Worm (Caenorhabditis elegans): ENCODE results near the gene chil-8.

chil-8 gene

ce11 chrII:9845239-9845638 is 27.6 kb downstream of the chil-8 start, which contains the start of gene chil-9:
Gene chil-9 (minus strand): TSS chrII:9845339.
- TF ChIP-seq ztf-4 (tag; optimal IDR thresholded peaks at IDR 0.05) (no peak), lin-15B (tag; optimal IDR thresholded peaks at IDR 0.05) (no peak), nhr-90 (tag; optimal IDR thresholded peaks at IDR 0.05; ENCODE audit: poor library complexity) (no peak), C04F5.9 (tag; optimal IDR thresholded peaks at IDR 0.05) (no peak), snu-23 (GFP tag; optimal IDR thresholded peaks at IDR 0.05) (no peak), nhr-11 (tag; optimal IDR thresholded peaks at IDR 0.05) (no peak), egl-27 (tag; optimal IDR thresholded peaks at IDR 0.05) (no peak), nhr-19 (GFP tag; conservative IDR thresholded peaks at IDR 0.05) (no peak), nhr-76 (tag; optimal IDR thresholded peaks at IDR 0.05) (no peak), nhr-12 (tag; optimal IDR thresholded peaks at IDR 0.05) (no peak)

DNA sequence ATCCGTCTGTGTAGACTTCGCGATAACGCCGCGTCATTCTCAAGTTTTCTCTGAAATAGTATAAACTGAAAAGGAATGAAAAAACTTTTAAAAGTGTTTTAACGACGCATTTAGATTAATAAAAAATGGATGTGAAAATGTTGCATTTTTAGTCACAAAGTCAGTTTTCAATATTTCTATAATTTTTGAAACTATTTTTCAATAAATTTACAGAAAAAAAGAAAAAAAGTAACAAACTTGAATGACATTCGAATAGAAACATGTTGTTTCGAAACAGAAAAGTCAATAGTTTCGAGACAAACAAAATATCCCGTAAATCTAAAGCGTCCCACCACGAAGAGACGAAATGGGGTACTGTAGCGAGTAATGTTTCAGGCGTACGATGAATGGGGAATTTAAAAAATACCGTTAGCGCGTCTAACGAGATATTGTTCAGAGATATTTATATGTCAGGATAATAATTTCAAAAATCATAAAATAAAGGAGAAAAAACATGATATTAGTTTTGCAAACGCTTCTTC is 30.8 kb downstream of the chil-8 start, which contains the start of gene rnh-1.2:
TSS of gene rnh-1.2 (minus strand) at position 51 of the 521 bp plus-strand sequence.
- TF ChIP-seq lin-15B (tag; optimal IDR thresholded peaks at IDR 0.05) (no peak), ets-5 (GFP tag; IDR thresholded peaks at IDR 0.05) (no peak), snpc-4 (tag; optimal IDR thresholded peaks at IDR 0.05) (no peak)

ce11 chrII:9840313-9840712 is 32.5 kb downstream of the chil-8 start, which contains the start of gene ZK938.11:
Gene ZK938.11 (minus strand): TSS chrII:9840413.
- no peak for TF ChIP-seq mdl-1 (tag; optimal IDR thresholded peaks at IDR 0.05)
- no peak for TF ChIP-seq pax-3 (tag; optimal IDR thresholded peaks at IDR 0.05)
- no peak for TF ChIP-seq grh-1 (GFP tag; IDR thresholded peaks at IDR 0.05)
- no peak for TF ChIP-seq ztf-4 (tag; optimal IDR thresholded peaks at IDR 0.05)
- TF ChIP-seq nhr-71 (tag; optimal IDR thresholded peaks at IDR 0.05), result no peak
- no peak for TF ChIP-seq ztf-11 (tag; optimal IDR thresholded peaks at IDR 0.05)
- no peak for TF ChIP-seq C16A3.4 (tag; optimal IDR thresholded peaks at IDR 0.05)
- TF ChIP-seq unc-98 (GFP tag; IDR thresholded peaks at IDR 0.05), result no peak
- no peak for TF ChIP-seq aha-1 (tag; optimal IDR thresholded peaks at IDR 0.05)
- TF ChIP-seq nhr-76 (tag; optimal IDR thresholded peaks at IDR 0.05), result no peak
- TF ChIP-seq lir-3 (tag; optimal IDR thresholded peaks at IDR 0.05; ENCODE audit: poor library complexity), result no peak
- TF ChIP-seq fkh-4 (tag; optimal IDR thresholded peaks at IDR 0.05; ENCODE audit: borderline replicate concordance), result no peak
- TF ChIP-seq unc-86 (tag; optimal IDR thresholded peaks at IDR 0.05), result no peak
- no peak for TF ChIP-seq mab-9 (GFP tag; IDR thresholded peaks at IDR 0.05)
- no peak for TF ChIP-seq skn-1 (tag; optimal IDR thresholded peaks at IDR 0.05)

- TF ChIP-seq ceh-88 (GFP tag; IDR thresholded peaks at IDR 0.05) (no peak), nhr-28 (tag; optimal IDR thresholded peaks at IDR 0.05) (no peak), egl-13 (tag; optimal IDR thresholded peaks at IDR 0.05) (peak; percentile 4), hlh-4 (tag; optimal IDR thresholded peaks at IDR 0.05) (no peak), snu-23 (GFP tag; optimal IDR thresholded peaks at IDR 0.05) (no peak), mef-2 (tag; optimal IDR thresholded peaks at IDR 0.05) (no peak), irx-1 (tag; optimal IDR thresholded peaks at IDR 0.05) (no peak), nhr-19 (GFP tag; conservative IDR thresholded peaks at IDR 0.05) (no peak), mep-1 (tag; optimal IDR thresholded peaks at IDR 0.05) (no peak), pag-3 (tag; optimal IDR thresholded peaks at IDR 0.05; ENCODE audit: borderline replicate concordance, insufficient read depth) (no peak), nhr-90 (tag; optimal IDR thresholded peaks at IDR 0.05; ENCODE audit: poor library complexity) (no peak), skn-1 (tag; optimal IDR thresholded peaks at IDR 0.05) (no peak), fkh-8 (tag; optimal IDR thresholded peaks at IDR 0.05) (peak; percentile 88), pax-3 (tag; optimal IDR thresholded peaks at IDR 0.05) (peak; percentile 47), efl-3 (GFP tag; optimal IDR thresholded peaks at IDR 0.05) (no peak), aly-2 (tag; optimal IDR thresholded peaks at IDR 0.05) (no peak), ceh-8 (GFP tag; optimal IDR thresholded peaks at IDR 0.05) (peak; percentile 87), dpl-1 (GFP tag; optimal IDR thresholded peaks at IDR 0.05) (no peak), unc-62 (GFP tag; optimal IDR thresholded peaks at IDR 0.05) (no peak), ets-5 (GFP tag; IDR thresholded peaks at IDR 0.05) (no peak), elt-3 (tag; optimal IDR thresholded peaks at IDR 0.05) (no peak), nhr-85 (tag) (no peak), lin-14 (GFP tag; optimal IDR thresholded peaks at IDR 0.05) (no peak), xbp-1 (tag; optimal IDR thresholded peaks at IDR 0.05) (no peak), swsn-7 (tag; optimal IDR thresholded peaks at IDR 0.05) (peak; percentile 1), nhr-12 (tag; optimal IDR thresholded peaks at IDR 0.05) (no peak), lir-3 (tag; optimal IDR thresholded peaks at IDR 0.05; ENCODE audit: poor library complexity) (no peak), unc-98 (GFP tag; IDR thresholded peaks at IDR 0.05) (no peak), mab-9 (GFP tag; IDR thresholded peaks at IDR 0.05) (no peak)
These were observed 34.5 kb downstream of the chil-8 start, which contains the start of gene arrd-4 for ce11 chrII:9838260-9838935. Gene arrd-4 (minus strand): TSS chrII:9838310.

Data from whole organism, L1 larva.